Worm (Caenorhabditis elegans): ENCODE data around the gene fdgt-2.
A peak's percentile ranks its signal among the peaks of the same experiment; 100 is the strongest.

The fdgt-2 gene

DNA sequence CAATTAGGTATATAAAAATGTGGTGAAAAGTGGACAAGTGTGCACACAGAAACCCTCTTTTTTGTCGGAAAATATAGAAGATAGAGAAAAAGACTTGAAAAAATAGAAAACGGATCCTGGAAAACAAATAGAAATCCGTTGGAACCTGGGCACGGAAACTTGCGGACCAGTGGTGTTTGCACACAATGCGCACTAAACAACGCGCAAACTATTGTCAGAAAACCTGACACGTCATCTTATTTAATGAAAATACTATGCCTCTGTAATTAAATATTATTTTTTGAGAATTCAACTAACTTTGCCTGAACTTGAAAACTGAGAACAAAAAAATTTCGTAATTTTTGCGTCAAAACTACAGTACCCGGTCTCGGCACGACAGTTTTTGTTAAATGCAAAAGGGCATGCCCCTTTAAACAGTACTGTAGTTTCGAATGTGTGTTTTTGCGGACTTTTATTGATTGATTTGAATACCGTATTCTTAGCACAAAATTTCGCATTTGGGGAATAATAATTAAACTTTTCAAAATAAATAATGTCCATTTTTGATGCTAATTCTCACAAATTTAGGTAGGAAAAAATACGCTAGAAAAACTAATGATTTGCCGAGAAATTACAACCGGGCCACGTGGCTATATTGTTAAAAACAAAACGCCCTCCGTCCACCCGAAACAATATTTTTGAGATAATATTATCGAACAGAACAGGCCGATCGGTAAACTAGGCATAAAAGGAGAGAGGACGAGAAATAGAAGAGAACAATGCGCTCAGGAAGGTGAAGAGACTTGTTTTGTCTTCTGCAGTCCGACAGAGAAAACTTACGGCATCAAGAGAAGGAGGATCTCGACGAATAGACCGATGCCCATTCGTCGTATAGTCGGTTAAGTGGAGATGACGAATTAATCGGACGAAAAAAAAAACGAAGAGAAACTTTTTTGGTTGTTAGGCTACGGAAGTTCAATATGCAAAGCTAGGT, 11.8 kb downstream of the fdgt-2 start:
- peak; percentile 53 for TF ChIP-seq nhr-23 (tag; optimal IDR thresholded peaks at IDR 0.05)
- TF ChIP-seq nhr-25 (tag; optimal IDR thresholded peaks at IDR 0.05) = peak; percentile 39
- peak; percentile 38 for TF ChIP-seq pha-4 (tag; optimal IDR thresholded peaks at IDR 0.05)
- peak; percentile 32 for TF ChIP-seq nfya-1 (tag; optimal IDR thresholded peaks at IDR 0.05; ENCODE audit: insufficient read depth)
- no peak for TF ChIP-seq nhr-11 (tag; optimal IDR thresholded peaks at IDR 0.05)
- no peak for TF ChIP-seq elt-1 (tag; optimal IDR thresholded peaks at IDR 0.05)
- no peak for TF ChIP-seq unc-62 (GFP tag; optimal IDR thresholded peaks at IDR 0.05)

DNA sequence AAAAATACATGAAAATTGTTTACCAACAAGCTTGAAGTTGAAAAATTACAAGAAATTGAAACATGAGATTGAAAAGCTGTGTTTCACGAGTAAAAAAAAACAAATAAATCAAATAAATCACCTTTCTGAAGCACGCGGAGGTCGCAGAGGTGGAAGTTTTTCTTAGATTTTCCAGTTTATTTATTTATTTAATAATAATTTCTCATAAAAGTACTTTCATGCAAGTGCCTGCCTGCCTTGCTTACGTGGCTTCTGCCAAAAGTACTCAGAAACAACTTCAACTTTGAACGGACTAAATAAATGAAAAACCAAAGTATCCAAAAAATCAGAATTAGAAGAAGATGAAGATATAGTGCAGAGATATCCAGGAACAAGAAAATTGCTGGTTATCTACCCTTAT, 14.5 kb downstream of the fdgt-2 start, which contains the start of gene acp-2:
Gene acp-2 (minus strand): TSS at position 101 of the 400 bp plus-strand sequence.
- TF ChIP-seq aly-2 (tag; optimal IDR thresholded peaks at IDR 0.05) (no peak), egl-5 (tag; optimal IDR thresholded peaks at IDR 0.05) (no peak), nhr-11 (tag; optimal IDR thresholded peaks at IDR 0.05) (no peak), ama-1 (optimal IDR thresholded peaks at IDR 0.05) (no peak), daf-12 (tag; optimal IDR thresholded peaks at IDR 0.05) (no peak), R02D3.7 (tag; optimal IDR thresholded peaks at IDR 0.05) (no peak), tbx-2 (tag; optimal IDR thresholded peaks at IDR 0.05) (no peak), ceh-16 (tag; optimal IDR thresholded peaks at IDR 0.05) (no peak), nhr-237 (tag; optimal IDR thresholded peaks at IDR 0.05) (no peak), mml-1 (tag; optimal IDR thresholded peaks at IDR 0.05) (no peak), elt-3 (tag; optimal IDR thresholded peaks at IDR 0.05) (no peak), skn-1 (tag; optimal IDR thresholded peaks at IDR 0.05) (no peak), ceh-28 (tag; optimal IDR thresholded peaks at IDR 0.05) (no peak), zag-1 (tag; optimal IDR thresholded peaks at IDR 0.05) (no peak), nhr-23 (tag; optimal IDR thresholded peaks at IDR 0.05) (no peak), nhr-76 (tag; optimal IDR thresholded peaks at IDR 0.05) (no peak), lsy-12 (tag; optimal IDR thresholded peaks at IDR 0.05) (no peak)

DNA sequence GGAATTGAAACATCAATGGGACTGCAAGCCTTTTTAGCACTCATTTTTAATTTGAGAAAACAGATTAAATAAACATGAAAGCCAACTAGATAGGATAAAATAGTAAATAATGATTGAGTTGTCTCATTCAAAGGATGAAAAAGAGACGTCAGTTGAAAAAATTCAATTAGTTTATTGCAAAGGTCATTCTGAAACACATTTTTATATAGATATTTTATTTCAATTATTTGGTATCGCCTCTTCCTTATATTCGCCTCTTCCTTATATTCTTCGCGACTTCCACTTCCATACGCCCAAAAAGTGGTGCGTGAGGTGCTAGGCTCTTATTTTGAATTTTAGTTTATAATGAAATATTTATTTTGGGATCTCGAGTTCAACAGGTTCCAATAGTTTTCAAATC, 17.6 kb downstream of the fdgt-2 start, which contains the start of gene acp-4:
Gene acp-4 (minus strand): TSS at position 101 of the 400 bp plus-strand sequence.
- TF ChIP-seq elt-1 (tag; optimal IDR thresholded peaks at IDR 0.05) (no peak), R02D3.7 (tag; optimal IDR thresholded peaks at IDR 0.05) (no peak), ZK546.5 (tag; optimal IDR thresholded peaks at IDR 0.05) (no peak), pha-4 (tag; optimal IDR thresholded peaks at IDR 0.05) (no peak)

DNA sequence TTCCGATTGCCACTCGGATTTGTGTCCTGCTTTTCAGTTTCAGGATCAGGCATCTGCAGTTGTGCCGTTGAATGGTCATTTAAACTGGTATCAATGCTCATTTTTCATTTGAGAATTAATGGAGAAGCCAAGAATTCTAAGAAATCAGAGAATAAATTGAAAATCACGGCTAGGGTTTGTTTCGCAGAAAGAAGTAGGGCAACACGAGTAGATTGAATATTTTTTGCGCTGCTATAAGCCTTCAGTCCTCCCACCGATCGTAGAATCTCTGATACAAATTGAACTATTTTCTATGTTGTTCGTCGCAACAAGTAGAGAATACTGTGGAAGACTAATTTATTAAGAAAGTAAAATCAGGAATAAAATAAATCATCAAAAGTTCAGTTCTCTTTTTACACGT, 19.6 kb downstream of the fdgt-2 start, which contains the start of gene acp-3:
Gene acp-3 (minus strand): TSS at position 101 of the 400 bp plus-strand sequence.
- no peak for TF ChIP-seq elt-2 (tag; optimal IDR thresholded peaks at IDR 0.05)
- no peak for TF ChIP-seq ceh-16 (tag; optimal IDR thresholded peaks at IDR 0.05)
- TF ChIP-seq lin-15B (tag; optimal IDR thresholded peaks at IDR 0.05) = no peak
- no peak for TF ChIP-seq ceh-82 (tag; optimal IDR thresholded peaks at IDR 0.05)
- no peak for TF ChIP-seq egl-27 (tag; optimal IDR thresholded peaks at IDR 0.05)
- TF ChIP-seq unc-62 (GFP tag; optimal IDR thresholded peaks at IDR 0.05) = no peak
- no peak for TF ChIP-seq elt-1 (tag; optimal IDR thresholded peaks at IDR 0.05)
- TF ChIP-seq nhr-67 (tag; optimal IDR thresholded peaks at IDR 0.05) = no peak
- TF ChIP-seq nhr-12 (tag; optimal IDR thresholded peaks at IDR 0.05) = no peak
- TF ChIP-seq ama-1 (optimal IDR thresholded peaks at IDR 0.05) = no peak
- TF ChIP-seq mml-1 (tag; optimal IDR thresholded peaks at IDR 0.05) = no peak
- no peak for TF ChIP-seq aly-2 (tag; optimal IDR thresholded peaks at IDR 0.05)
- TF ChIP-seq daf-12 (tag; optimal IDR thresholded peaks at IDR 0.05) = no peak
- TF ChIP-seq egl-5 (tag; optimal IDR thresholded peaks at IDR 0.05) = no peak
- no peak for TF ChIP-seq eor-1 (tag; optimal IDR thresholded peaks at IDR 0.05)
- TF ChIP-seq nhr-11 (tag; optimal IDR thresholded peaks at IDR 0.05) = no peak

DNA sequence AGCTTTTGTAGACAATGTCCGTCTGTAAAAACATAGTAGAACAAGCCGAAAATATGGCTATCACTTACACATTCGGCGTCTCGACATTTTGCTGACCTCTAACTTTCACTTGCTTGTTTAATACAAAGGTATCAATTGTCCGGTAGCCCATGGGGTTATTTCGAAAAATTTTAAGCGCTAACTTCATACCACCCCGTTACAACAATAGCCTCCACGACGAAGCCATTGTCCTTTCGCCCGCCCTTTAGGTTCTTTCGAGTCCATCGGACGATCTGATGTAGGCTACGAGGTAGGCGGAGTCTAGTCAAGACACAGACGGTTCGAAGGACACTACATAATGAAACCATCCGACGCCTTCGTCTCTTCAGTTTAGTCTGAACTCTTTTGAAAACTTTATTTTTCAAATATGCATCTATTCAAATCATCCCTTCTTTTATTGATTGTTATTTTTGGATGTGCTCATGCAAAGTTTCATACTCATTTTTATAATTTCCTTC, 21.4 kb downstream of the fdgt-2 start, which contains the start of gene lips-10:
Gene lips-10 (plus strand): TSS at position 378 of the 497 bp plus-strand sequence.
- no peak for TF ChIP-seq ceh-9 (tag; optimal IDR thresholded peaks at IDR 0.05)
- TF ChIP-seq nhr-25 (tag; optimal IDR thresholded peaks at IDR 0.05) = peak; percentile 80
- TF ChIP-seq nhr-23 (tag; optimal IDR thresholded peaks at IDR 0.05) = peak; percentile 21

Measured in whole organism, L3 larva.